Fruit fly (Drosophila melanogaster): ENCODE results near the gene fog.
"Not testable (repeated sequence)": the region's sequence is repeated elsewhere in the genome, so short reads cannot be mapped to it uniquely, and the experiment has no call there.

fog gene

dm6 chrX:22838405-22838804 is 16.6 kb downstream of the fog start:
- TF ChIP-seq cnc (optimal IDR thresholded peaks at IDR 0.05) (no peak), ovo (GFP tag; optimal IDR thresholded peaks at IDR 0.05) (no peak), pad (GFP tag; optimal IDR thresholded peaks at IDR 0.05) (no peak), Hr96 (GFP tag; optimal IDR thresholded peaks at IDR 0.05) (no peak), CG11617 (GFP tag; optimal IDR thresholded peaks at IDR 0.05) (no peak), Crg-1 (GFP tag; optimal IDR thresholded peaks at IDR 0.05) (no peak), CG12768 (GFP tag; optimal IDR thresholded peaks at IDR 0.05) (no peak)

dm6 chrX:22837338-22837737 is 17.7 kb downstream of the fog start:
- TF ChIP-seq CG1620 (GFP tag; optimal IDR thresholded peaks at IDR 0.05) (no peak), CG14711 (tag; optimal IDR thresholded peaks at IDR 0.05) (no peak), bab1 (GFP tag; optimal IDR thresholded peaks at IDR 0.05) (no peak), toe (GFP tag; optimal IDR thresholded peaks at IDR 0.05) (no peak), Crg-1 (GFP tag; optimal IDR thresholded peaks at IDR 0.05) (no peak), CG11617 (GFP tag; optimal IDR thresholded peaks at IDR 0.05) (no peak), CG5204 (GFP tag; optimal IDR thresholded peaks at IDR 0.05) (no peak), Hr96 (GFP tag; optimal IDR thresholded peaks at IDR 0.05) (no peak), pad (GFP tag; optimal IDR thresholded peaks at IDR 0.05) (no peak)

dm6 chrX:22836438-22836837 is 18.6 kb downstream of the fog start:
- TF ChIP-seq ovo (GFP tag; optimal IDR thresholded peaks at IDR 0.05) (no peak), bab1 (GFP tag; optimal IDR thresholded peaks at IDR 0.05) (no peak), Hr96 (GFP tag; optimal IDR thresholded peaks at IDR 0.05) (no peak), Mnt (GFP tag; optimal IDR thresholded peaks at IDR 0.05) (no peak), Crg-1 (GFP tag; optimal IDR thresholded peaks at IDR 0.05) (no peak), CG1620 (GFP tag; optimal IDR thresholded peaks at IDR 0.05) (no peak), toe (GFP tag; optimal IDR thresholded peaks at IDR 0.05) (no peak), CG7045 (GFP tag; optimal IDR thresholded peaks at IDR 0.05) (no peak), kay (GFP tag; ENCODE audit: borderline replicate concordance) (no peak), CG33017 (tag; optimal IDR thresholded peaks at IDR 0.05) (no peak), CG11617 (GFP tag; optimal IDR thresholded peaks at IDR 0.05) (no peak), CG14711 (tag; optimal IDR thresholded peaks at IDR 0.05) (no peak), CG7101 (tag; optimal IDR thresholded peaks at IDR 0.05) (no peak), cic (GFP tag; optimal IDR thresholded peaks at IDR 0.05) (no peak), tj (GFP tag; optimal IDR thresholded peaks at IDR 0.05) (no peak), Clk (GFP tag; optimal IDR thresholded peaks at IDR 0.05) (no peak), cnc (optimal IDR thresholded peaks at IDR 0.05) (no peak), CG5204 (GFP tag; optimal IDR thresholded peaks at IDR 0.05) (no peak), CG12768 (GFP tag; optimal IDR thresholded peaks at IDR 0.05) (no peak)

dm6 chrX:22833534-22833933 is 21.5 kb downstream of the fog start:
- TF ChIP-seq CG1620 (GFP tag; optimal IDR thresholded peaks at IDR 0.05) (no peak), toe (GFP tag; optimal IDR thresholded peaks at IDR 0.05) (no peak)

dm6 chrX:22832099-22832498 is 22.9 kb downstream of the fog start, which contains the start of gene CG42346:
Gene CG42346 (plus strand): TSS chrX:22832399.
- TF ChIP-seq CG5204 (GFP tag; optimal IDR thresholded peaks at IDR 0.05) = no peak
- no peak for TF ChIP-seq Crg-1 (GFP tag; optimal IDR thresholded peaks at IDR 0.05)
- TF ChIP-seq bab1 (GFP tag; optimal IDR thresholded peaks at IDR 0.05) = no peak
- TF ChIP-seq Clk (GFP tag; optimal IDR thresholded peaks at IDR 0.05) = no peak
- no peak for TF ChIP-seq Mnt (GFP tag; optimal IDR thresholded peaks at IDR 0.05)
- TF ChIP-seq cic (GFP tag; optimal IDR thresholded peaks at IDR 0.05) = no peak

dm6 chrX:22830509-22830908 is 24.5 kb downstream of the fog start:
- TF ChIP-seq Clk (GFP tag; optimal IDR thresholded peaks at IDR 0.05) = no peak
- no peak for TF ChIP-seq CG1620 (GFP tag; optimal IDR thresholded peaks at IDR 0.05)
- TF ChIP-seq toe (GFP tag; optimal IDR thresholded peaks at IDR 0.05) = no peak
- TF ChIP-seq kay (GFP tag; ENCODE audit: borderline replicate concordance) = no peak
- TF ChIP-seq CG11617 (GFP tag; optimal IDR thresholded peaks at IDR 0.05) = no peak
- TF ChIP-seq CG7101 (tag; optimal IDR thresholded peaks at IDR 0.05) = no peak
- TF ChIP-seq CG5204 (GFP tag; optimal IDR thresholded peaks at IDR 0.05) = no peak

dm6 chrX:22824669-22825068 is 30.3 kb downstream of the fog start:
- TF ChIP-seq CG5204 (GFP tag; optimal IDR thresholded peaks at IDR 0.05) (no peak), bab1 (GFP tag; optimal IDR thresholded peaks at IDR 0.05) (peak; percentile 21)

dm6 chrX:22811835-22812234 is 43.2 kb downstream of the fog start, which contains the start of gene CG12446:
Gene CG12446 (minus strand): TSS chrX:22811935.
- not testable (repeated sequence) for TF ChIP-seq Mnt (GFP tag; optimal IDR thresholded peaks at IDR 0.05); Crg-1 (GFP tag; optimal IDR thresholded peaks at IDR 0.05); CG7101 (tag; optimal IDR thresholded peaks at IDR 0.05)
